Fruit fly (Drosophila melanogaster): Measurements from ENCODE around the gene Best2.

The Best2 gene

dm6 chr3L:6239968-6240367, 16.5 kb downstream of the Best2 start, which contains the start of gene CG10226:
Gene CG10226, minus strand, starts transcription at chr3L:6240068.
- TF ChIP-seq ttk (optimal IDR thresholded peaks at IDR 0.05) = no peak
- TF ChIP-seq h (optimal IDR thresholded peaks at IDR 0.05) = no peak
- TF ChIP-seq insv (optimal IDR thresholded peaks at IDR 0.05) = no peak
- TF ChIP-seq Myc (optimal IDR thresholded peaks at IDR 0.05) = no peak
- no peak for TF ChIP-seq Sin3A (optimal IDR thresholded peaks at IDR 0.05)
- TF ChIP-seq psq (optimal IDR thresholded peaks at IDR 0.05) = no peak

dm6 chr3L:6234035-6234434, 22.4 kb downstream of the Best2 start, which contains the start of gene CG42714:
Gene CG42714, minus strand, starts transcription at chr3L:6234056.
- TF ChIP-seq Myc (optimal IDR thresholded peaks at IDR 0.05) = no peak
- TF ChIP-seq psq (optimal IDR thresholded peaks at IDR 0.05) = no peak

dm6 chr3L:6233281-6233680, 23.2 kb downstream of the Best2 start, which contains the start of gene BG642312:
Gene BG642312, minus strand, starts transcription at chr3L:6233381.
- no peak for TF ChIP-seq ttk (optimal IDR thresholded peaks at IDR 0.05)
- TF ChIP-seq Myc (optimal IDR thresholded peaks at IDR 0.05) = no peak
- TF ChIP-seq insv (optimal IDR thresholded peaks at IDR 0.05) = no peak
- no peak for TF ChIP-seq Sin3A (optimal IDR thresholded peaks at IDR 0.05)
- no peak for TF ChIP-seq h (optimal IDR thresholded peaks at IDR 0.05)
- TF ChIP-seq psq (optimal IDR thresholded peaks at IDR 0.05) = no peak

dm6 chr3L:6232261-6232660, 24.2 kb downstream of the Best2 start, which contains the start of gene CG13299:
Gene CG13299, minus strand, starts transcription at chr3L:6232361.
- TF ChIP-seq Sin3A (optimal IDR thresholded peaks at IDR 0.05) = no peak
- no peak for TF ChIP-seq Myc (optimal IDR thresholded peaks at IDR 0.05)
- no peak for TF ChIP-seq h (optimal IDR thresholded peaks at IDR 0.05)
- no peak for TF ChIP-seq ttk (optimal IDR thresholded peaks at IDR 0.05)
- no peak for TF ChIP-seq psq (optimal IDR thresholded peaks at IDR 0.05)
- TF ChIP-seq insv (optimal IDR thresholded peaks at IDR 0.05) = no peak

DNA sequence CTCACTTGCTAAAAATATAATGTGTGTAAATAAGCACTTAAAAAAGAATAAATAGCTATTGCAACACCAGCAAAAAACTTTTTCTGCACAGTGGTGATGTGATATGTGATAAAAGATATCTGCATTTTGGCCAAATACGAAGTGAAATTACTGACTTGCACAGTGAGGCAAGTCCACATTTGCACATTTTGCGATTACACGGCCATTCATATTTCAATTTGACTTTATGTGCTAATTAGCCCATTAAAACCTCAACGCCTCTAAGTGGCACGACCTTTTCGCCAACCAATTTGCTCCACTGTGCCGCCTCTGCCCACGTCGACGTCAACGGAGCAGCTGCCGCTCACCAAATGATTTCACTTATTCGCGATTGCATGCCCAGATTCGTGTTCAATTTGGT, 36.3 kb downstream of the Best2 start, which contains the start of gene CG33946:
CG33946 (plus strand) TSS at position 392 of the 400 bp plus-strand sequence.
- no peak for TF ChIP-seq psq (optimal IDR thresholded peaks at IDR 0.05)
- no peak for TF ChIP-seq h (optimal IDR thresholded peaks at IDR 0.05)
- no peak for TF ChIP-seq Myc (optimal IDR thresholded peaks at IDR 0.05)
- no peak for TF ChIP-seq insv (optimal IDR thresholded peaks at IDR 0.05)
- TF ChIP-seq ttk (optimal IDR thresholded peaks at IDR 0.05) = no peak
- TF ChIP-seq Sin3A (optimal IDR thresholded peaks at IDR 0.05) = no peak

dm6 chr3L:6218517-6219155, 37.8 kb downstream of the Best2 start:
- TF ChIP-seq psq (optimal IDR thresholded peaks at IDR 0.05) = no peak
- TF ChIP-seq ttk (optimal IDR thresholded peaks at IDR 0.05) = no peak
- TF ChIP-seq Myc (optimal IDR thresholded peaks at IDR 0.05) = no peak
- TF ChIP-seq h (optimal IDR thresholded peaks at IDR 0.05) = no peak
- TF ChIP-seq Sin3A (optimal IDR thresholded peaks at IDR 0.05) = no peak
- TF ChIP-seq insv (optimal IDR thresholded peaks at IDR 0.05) = no peak

DNA sequence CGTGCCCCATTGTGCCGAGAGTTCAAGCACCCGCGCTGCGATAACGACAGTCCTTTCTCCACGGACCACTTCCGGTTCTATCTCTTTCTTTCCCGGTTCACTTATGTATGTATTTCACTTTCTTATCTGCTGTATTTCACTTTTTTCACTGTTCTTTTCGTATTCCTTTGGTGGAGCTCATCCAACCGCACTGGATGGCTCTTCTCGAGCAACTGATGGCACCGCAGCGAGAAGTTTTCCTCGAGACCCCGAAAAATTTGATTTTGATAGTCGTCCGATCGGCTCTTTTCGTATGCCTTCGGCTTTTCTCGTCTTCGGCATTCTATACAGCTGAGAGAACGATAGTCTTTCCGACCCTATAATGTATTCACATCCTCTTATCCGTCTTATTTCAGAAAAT, 38.7 kb downstream of the Best2 start, which contains the start of gene LanA:
LanA (minus strand) TSS at position 217 of the 400 bp plus-strand sequence.
- TF ChIP-seq ttk (optimal IDR thresholded peaks at IDR 0.05) (no peak), insv (optimal IDR thresholded peaks at IDR 0.05) (no peak), h (optimal IDR thresholded peaks at IDR 0.05) (no peak), Myc (optimal IDR thresholded peaks at IDR 0.05) (no peak)

DNA sequence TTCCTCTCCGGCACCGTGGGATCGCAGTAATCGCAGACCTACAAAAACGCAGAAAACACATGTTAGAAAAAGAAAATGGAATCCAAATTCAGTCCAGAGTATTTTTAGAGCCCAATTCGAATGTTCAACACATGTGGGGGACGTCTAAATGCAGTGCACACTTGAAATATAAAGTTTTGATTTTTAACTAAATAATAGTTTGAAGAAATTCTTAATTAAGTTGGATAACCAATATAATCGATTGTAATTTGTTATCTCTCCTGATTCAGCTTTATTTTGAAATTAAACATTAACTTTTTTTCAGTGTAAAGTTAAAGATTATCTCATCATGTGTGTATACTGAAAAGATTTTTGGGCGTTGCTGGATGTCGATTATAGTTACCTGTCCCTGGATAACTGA, 39.3 kb downstream of the Best2 start:
- TF ChIP-seq ttk (optimal IDR thresholded peaks at IDR 0.05) (no peak), Sin3A (optimal IDR thresholded peaks at IDR 0.05) (no peak), psq (optimal IDR thresholded peaks at IDR 0.05) (no peak), insv (optimal IDR thresholded peaks at IDR 0.05) (no peak), h (optimal IDR thresholded peaks at IDR 0.05) (no peak), Myc (optimal IDR thresholded peaks at IDR 0.05) (no peak)

dm6 chr3L:6216787-6217078, 39.7 kb downstream of the Best2 start:
- TF ChIP-seq psq (optimal IDR thresholded peaks at IDR 0.05) (no peak), ttk (optimal IDR thresholded peaks at IDR 0.05) (no peak), Myc (optimal IDR thresholded peaks at IDR 0.05) (no peak), h (optimal IDR thresholded peaks at IDR 0.05) (no peak), insv (optimal IDR thresholded peaks at IDR 0.05) (no peak), Sin3A (optimal IDR thresholded peaks at IDR 0.05) (no peak)

DNA sequence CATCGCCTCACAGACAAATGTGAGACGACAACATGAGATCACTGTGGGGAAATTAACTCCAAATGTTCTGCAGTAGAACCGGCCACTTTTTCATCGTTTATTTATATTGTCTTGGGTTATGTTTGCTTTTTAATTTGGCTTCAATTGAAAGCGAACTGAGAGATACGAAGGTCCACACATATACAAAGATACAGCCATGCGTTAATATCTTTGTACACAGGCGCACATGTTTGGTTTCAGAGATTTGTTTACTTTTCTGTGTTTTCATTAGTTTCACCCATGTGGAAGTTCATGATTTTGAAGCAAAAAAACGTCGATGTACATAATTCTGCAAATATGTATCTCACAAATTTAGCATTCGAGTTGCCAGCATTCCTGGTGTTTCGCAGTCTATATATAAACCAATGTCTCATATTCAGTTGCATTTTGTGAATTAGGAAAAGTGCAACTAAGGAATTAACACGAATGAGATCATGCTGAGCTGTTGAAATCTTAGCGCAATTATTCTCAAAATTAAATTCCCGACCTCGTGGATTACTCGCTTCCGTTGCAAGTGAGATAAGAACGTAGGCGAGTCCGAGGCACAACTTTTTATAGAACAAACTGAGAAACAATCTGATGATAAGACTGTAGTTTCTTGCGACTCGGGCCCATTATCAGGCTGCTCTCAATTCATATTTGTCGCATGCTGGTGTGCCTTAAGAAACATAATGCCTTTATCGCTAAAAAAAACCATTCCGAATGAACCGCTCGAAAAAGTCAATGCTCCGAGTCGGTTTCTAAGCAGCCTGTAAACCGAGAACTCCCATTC, 40.3 kb downstream of the Best2 start:
- TF ChIP-seq Sin3A (optimal IDR thresholded peaks at IDR 0.05) (no peak), h (optimal IDR thresholded peaks at IDR 0.05) (no peak), insv (optimal IDR thresholded peaks at IDR 0.05) (no peak), ttk (optimal IDR thresholded peaks at IDR 0.05) (no peak), Myc (optimal IDR thresholded peaks at IDR 0.05) (no peak), psq (optimal IDR thresholded peaks at IDR 0.05) (no peak)

DNA sequence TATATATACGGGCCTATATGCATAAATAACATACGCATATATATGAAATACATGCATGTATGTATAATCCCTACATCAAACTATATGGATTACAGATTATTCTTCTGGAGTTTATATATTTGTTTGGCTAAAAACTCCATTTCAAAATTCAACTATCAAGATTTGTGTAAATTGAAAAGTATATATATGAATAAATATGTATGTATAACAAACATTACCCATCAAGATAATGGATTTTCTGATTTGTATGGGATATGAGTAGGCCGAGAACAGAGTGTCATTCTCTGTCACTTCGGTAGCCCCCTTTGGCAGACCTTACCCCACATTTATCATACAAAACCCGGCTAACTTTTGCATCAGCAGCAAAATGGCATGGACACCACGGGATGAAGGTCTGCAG, 56.3 kb downstream of the Best2 start, which contains the start of gene CG8219:
CG8219 (plus strand) TSS at position 301 of the 400 bp plus-strand sequence.
- TF ChIP-seq h (optimal IDR thresholded peaks at IDR 0.05) = no peak
- TF ChIP-seq psq (optimal IDR thresholded peaks at IDR 0.05) = no peak
- no peak for TF ChIP-seq insv (optimal IDR thresholded peaks at IDR 0.05)
- TF ChIP-seq Myc (optimal IDR thresholded peaks at IDR 0.05) = no peak
- no peak for TF ChIP-seq ttk (optimal IDR thresholded peaks at IDR 0.05)

All from Kc167 (cell line).